Worm (Caenorhabditis elegans) whole organism, L1 larva: ENCODE data around the gene vha-13.

Experiments used
- ceh-82 ChIP-seq, 3 experiments: fragments of 150-350 bp in 1 of 3; sonication (generic microtip) in 2 of 3; optimal IDR thresholded peaks; 2 replicates each; lab custom pipeline; 2014 to 2017; ENCODE audit warnings: missing biosample characterization in 3 of 3, missing genetic modification characterization in 3 of 3
- fos-1 ChIP-seq: fragments of 150-350 bp; optimal IDR thresholded peaks from 2 replicates; lab custom pipeline; 2014; ENCODE audit warnings: missing biosample characterization, missing genetic modification characterization
- jun-1 ChIP-seq: fragments of 150-350 bp; optimal IDR thresholded peaks from 2 replicates; lab custom pipeline; 2014; ENCODE audit warnings: missing biosample characterization, missing genetic modification reagents, missing genetic modification characterization
- nhr-237 ChIP-seq: fragments of 150-350 bp; optimal IDR thresholded peaks from 2 replicates; lab custom pipeline; 2014; ENCODE audit warnings: missing biosample characterization, missing genetic modification characterization
- zag-1 ChIP-seq: fragments of 150-350 bp; optimal IDR thresholded peaks from 2 replicates; lab custom pipeline; 2014; ENCODE audit warnings: missing biosample characterization, missing genetic modification characterization
- zip-4 ChIP-seq: fragments of 200-800 bp; sonication (Bioruptor generic); optimal IDR thresholded peaks from 2 replicates; lab custom pipeline; 2018; ENCODE audit warnings: mild to moderate bottlenecking, missing genetic modification characterization, moderate library complexity, missing compliant biosample characterization

ce11 chrV:14347234-14347826 is 4.2 kb upstream of the vha-13 start, which contains the start of gene cept-2:
- TF ChIP-seq zip-4 (peak; percentile 66), fos-1 (tag; lab: Kevin White, UChicago) (peak; percentile 71), zag-1 (tag; lab: Kevin White, UChicago) (peak; percentile 66), ceh-82 (tag; optimal IDR thresholded peaks at IDR 0.05; lab: Kevin White, UChicago) (peak; percentile 84 to 95 (median 94)), nhr-237 (tag; lab: Kevin White, UChicago) (peak; percentile 60), jun-1 (tag; lab: Kevin White, UChicago) (peak; percentile 84)
